Worm (Caenorhabditis elegans) whole organism, young adult: ENCODE data around the gene Y60A3A.16.

ENCODE experiments used
- ama-1 ChIP-seq, 3 experiments: fragments of 150-350 bp in 1 of 3; sonication (generic microtip) in 2 of 3; optimal IDR thresholded peaks; 2 replicates each; lab custom pipeline; 2014 to 2018; ENCODE audit warnings: missing biosample characterization in 2 of 3, missing genetic modification characterization in 2 of 3, missing genetic modification reagents in 2 of 3
- lin-54 ChIP-seq: fragments of 200-800 bp; sonication (Bioruptor generic); optimal IDR thresholded peaks from 2 replicates; lab custom pipeline; 2018; ENCODE audit warnings: mild to moderate bottlenecking, missing genetic modification characterization, missing compliant biosample characterization
- rcor-1 ChIP-seq: fragments of 200-800 bp; sonication (Bioruptor generic); IDR thresholded peaks from 2 replicates; pipeline ENCODE4 v1.3.6; 2022; ENCODE audit warnings: missing genetic modification reagents, missing genetic modification characterization, missing compliant biosample characterization
- snpc-4 ChIP-seq, 5 experiments: fragments of 150-350 bp in 1 of 5; sonication (generic microtip) in 4 of 5; optimal IDR thresholded peaks; 2 replicates each; lab custom pipeline; 2014 to 2018; ENCODE audit warnings: missing genetic modification characterization in 5 of 5, missing biosample characterization in 3 of 5, antibody characterized with exemption in 2 of 5, mild to moderate bottlenecking in 2 of 5, missing compliant biosample characterization in 2 of 5, missing genotype in 2 of 5, moderate library complexity in 2 of 5, missing genetic modification reagents in 1 of 5
- unc-62 ChIP-seq: fragments of 150-350 bp; optimal IDR thresholded peaks from 2 replicates; lab custom pipeline; 2014; ENCODE audit warnings: missing biosample characterization, missing genetic modification reagents, missing genetic modification characterization
- xnd-1 ChIP-seq: sonication (generic microtip); optimal IDR thresholded peaks from 2 replicates; lab custom pipeline; 2016; ENCODE audit warnings: missing genotype, missing genetic modification reagents, missing genetic modification characterization, missing compliant biosample characterization

- TF ChIP-seq snpc-4 (GFP tag; optimal IDR thresholded peaks at IDR 0.05; lab: Kevin White, UChicago): no peak
- TF ChIP-seq snpc-4 (tag; optimal IDR thresholded peaks at IDR 0.05; lab: Kevin White, UChicago): no peak
- TF ChIP-seq rcor-1 (GFP tag; lab: Robert Waterston, UW): no peak
- no peak for TF ChIP-seq unc-62
- TF ChIP-seq xnd-1 (tag; lab: Kevin White, UChicago): no peak
- no peak for TF ChIP-seq lin-54 (GFP tag; lab: Kevin White, UChicago)
- TF ChIP-seq ama-1 (optimal IDR thresholded peaks at IDR 0.05; lab: Kevin White, UChicago): no peak
- no peak for TF ChIP-seq ama-1 (GFP tag; optimal IDR thresholded peaks at IDR 0.05; lab: Kevin White, UChicago)
Observed at ce11 chrV:19934223-19934622, 11.7 kb upstream of the Y60A3A.16 start, which contains the start of gene algn-7.
